Worm (Caenorhabditis elegans): ENCODE results near the gene prp-19.

ce11 chrIII:5158674-5159073 is 13.2 kb downstream of the prp-19 start, which contains the start of gene oxy-4:
- no peak for TF ChIP-seq C08G9.2 (tag; optimal IDR thresholded peaks at IDR 0.05)
- TF ChIP-seq C38D4.7 (GFP tag; optimal IDR thresholded peaks at IDR 0.05): no peak
- no peak for TF ChIP-seq pqm-1 (tag; optimal IDR thresholded peaks at IDR 0.05)
- no peak for TF ChIP-seq ceh-9 (tag; optimal IDR thresholded peaks at IDR 0.05)
- TF ChIP-seq hlh-13 (GFP tag; optimal IDR thresholded peaks at IDR 0.05): no peak
- TF ChIP-seq fkh-10 (GFP tag; optimal IDR thresholded peaks at IDR 0.05): no peak
- no peak for TF ChIP-seq nhr-11 (tag; optimal IDR thresholded peaks at IDR 0.05)
- TF ChIP-seq unc-55 (GFP tag; optimal IDR thresholded peaks at IDR 0.05): no peak
- TF ChIP-seq hlh-8 (tag; optimal IDR thresholded peaks at IDR 0.05): no peak

Data from whole organism, late embryonic.